Worm (Caenorhabditis elegans): ENCODE measurements around the gene Y43C5A.3.

ce11 chrIV:10251261-10251660 lies 22.6 kb upstream of the Y43C5A.3 start:
- no peak for TF ChIP-seq pha-4 (GFP tag; IDR thresholded peaks at IDR 0.05)
- TF ChIP-seq pha-4 (tag; optimal IDR thresholded peaks at IDR 0.05), result no peak
- no peak for TF ChIP-seq sdz-12 (GFP tag; optimal IDR thresholded peaks at IDR 0.05)
- TF ChIP-seq ctbp-1 (GFP tag; IDR thresholded peaks at IDR 0.05), result no peak
- TF ChIP-seq daf-19 (GFP tag; conservative IDR thresholded peaks at IDR 0.05), result no peak
- no peak for TF ChIP-seq nhr-41 (GFP tag; IDR thresholded peaks at IDR 0.05)
- no peak for TF ChIP-seq ceh-28 (tag; optimal IDR thresholded peaks at IDR 0.05)
- TF ChIP-seq hlh-11 (tag; optimal IDR thresholded peaks at IDR 0.05), result no peak
- TF ChIP-seq lin-13 (GFP tag; optimal IDR thresholded peaks at IDR 0.05), result no peak
- TF ChIP-seq lin-15B (tag; optimal IDR thresholded peaks at IDR 0.05), result no peak
- TF ChIP-seq lir-3 (tag; optimal IDR thresholded peaks at IDR 0.05), result no peak
- no peak for TF ChIP-seq unc-39 (tag; optimal IDR thresholded peaks at IDR 0.05)
- no peak for TF ChIP-seq skn-1 (tag; optimal IDR thresholded peaks at IDR 0.05)
- TF ChIP-seq Y48G9A.11 (GFP tag; IDR thresholded peaks at IDR 0.05), result no peak

Measured in whole organism, L4 larva.